Worm (Caenorhabditis elegans) whole organism, L1 larva: ENCODE data around the gene him-4.

Experiments
- alr-1 ChIP-seq: fragments of 200-800 bp; sonication (Bioruptor generic); optimal IDR thresholded peaks from 2 replicates; lab custom pipeline; 2018; ENCODE audit warnings: borderline replicate concordance, mild to moderate bottlenecking, missing genetic modification characterization, missing compliant biosample characterization
- elt-2 ChIP-seq: sonication (generic microtip); optimal IDR thresholded peaks from 2 replicates; lab custom pipeline; 2016; ENCODE audit warnings: missing genetic modification characterization, mild to moderate bottlenecking, inconsistent platforms, missing compliant biosample characterization, missing genetic modification reagents
- lin-15B ChIP-seq: fragments of 150-350 bp; sonication (generic microtip); optimal IDR thresholded peaks from 3 replicates; lab custom pipeline; 2014; ENCODE audit warnings: missing biosample characterization, missing genetic modification characterization
- sox-4 ChIP-seq: sonication (generic microtip); optimal IDR thresholded peaks from 2 replicates; lab custom pipeline; 2016; ENCODE audit warnings: missing genetic modification characterization, missing compliant biosample characterization
- unc-62 ChIP-seq: fragments of 150-350 bp; optimal IDR thresholded peaks from 2 replicates; lab custom pipeline; 2014; ENCODE audit warnings: missing biosample characterization, missing genetic modification reagents, missing genetic modification characterization
- zag-1 ChIP-seq: fragments of 150-350 bp; optimal IDR thresholded peaks from 2 replicates; lab custom pipeline; 2014; ENCODE audit warnings: missing biosample characterization, missing genetic modification characterization

- TF ChIP-seq elt-2 (tag; lab: Kevin White, UChicago) (no peak), lin-15B (tag; lab: Kevin White, UChicago) (no peak), sox-4 (tag; lab: Kevin White, UChicago) (no peak), alr-1 (tag; lab: Kevin White, UChicago) (no peak), unc-62 (no peak), zag-1 (no peak)
Measured at ce11 chrX:9794173-9794572, 76.8 kb downstream of the him-4 start, which contains the start of gene F36G3.2.
